Fruit fly (Drosophila melanogaster): ENCODE measurements around the gene pum.

The pum gene

dm6 chr3R:9224807-9225206 lies 12.7 kb downstream of the pum start (continued):
- TF ChIP-seq Opbp (GFP tag; IDR thresholded peaks at IDR 0.05; ENCODE audit: partially characterized antibody) (no peak), CG14441 (GFP tag; IDR thresholded peaks at IDR 0.05) (peak; percentile 77), CG17612 (GFP tag; IDR thresholded peaks at IDR 0.05) (no peak), gcm2 (GFP tag; optimal IDR thresholded peaks at IDR 0.05) (no peak), CG3163 (GFP tag; optimal IDR thresholded peaks at IDR 0.05) (peak; percentile 19), Dip2 (GFP tag; IDR thresholded peaks at IDR 0.05) (no peak), CG11504 (tag; optimal IDR thresholded peaks at IDR 0.05) (peak; percentile 83), dan (GFP tag; IDR thresholded peaks at IDR 0.05) (no peak), CG16813 (GFP tag; IDR thresholded peaks at IDR 0.05; ENCODE audit: partially characterized antibody) (no peak), CG11723 (GFP tag; optimal IDR thresholded peaks at IDR 0.05) (no peak), tx (GFP tag; optimal IDR thresholded peaks at IDR 0.05) (peak; percentile 23), CG9609 (GFP tag; optimal IDR thresholded peaks at IDR 0.05) (peak; percentile 60), CG3407 (GFP tag; optimal IDR thresholded peaks at IDR 0.05) (peak; percentile 61), sisA (GFP tag; IDR thresholded peaks at IDR 0.05) (peak; percentile 75; the same call in 1 of the 2 replicates), gce (GFP tag; IDR thresholded peaks at IDR 0.05) (no peak), abd-A (tag; optimal IDR thresholded peaks at IDR 0.05) (no peak), CG4360 (GFP tag; IDR thresholded peaks at IDR 0.05) (0 out of 2 replicates have a peak, but pooled peaks have one; percentile 6), CG32532 (GFP tag; IDR thresholded peaks at IDR 0.05) (peak; percentile 69), Fer3 (tag; optimal IDR thresholded peaks at IDR 0.05) (peak; percentile 57), ems (GFP tag; optimal IDR thresholded peaks at IDR 0.05) (peak; percentile 16), sens-2 (GFP tag; IDR thresholded peaks at IDR 0.05) (no peak), Nf-YB (GFP tag; optimal IDR thresholded peaks at IDR 0.05) (peak; percentile 46), CG10462 (GFP tag; optimal IDR thresholded peaks at IDR 0.05) (peak; percentile 63), CG10321 (GFP tag; IDR thresholded peaks at IDR 0.05) (no peak), Blimp-1 (GFP tag; optimal IDR thresholded peaks at IDR 0.05) (peak; percentile 80), Ssrp (tag; optimal IDR thresholded peaks at IDR 0.05) (peak; percentile 70), HLH3B (GFP tag; IDR thresholded peaks at IDR 0.05) (peak; percentile 73), Stat92E (GFP tag; optimal IDR thresholded peaks at IDR 0.05) (no peak), gfzf (GFP tag; optimal IDR thresholded peaks at IDR 0.05) (no peak), Dp (GFP tag; optimal IDR thresholded peaks at IDR 0.05) (no peak), CG2889 (GFP tag; IDR thresholded peaks at IDR 0.05) (no peak), CG4730 (GFP tag; IDR thresholded peaks at IDR 0.05) (peak; percentile 45; the same call in 1 of the 2 replicates), nerfin-1 (tag; optimal IDR thresholded peaks at IDR 0.05) (no peak), CG9437 (GFP tag; optimal IDR thresholded peaks at IDR 0.05) (peak; percentile 54), CG5953 (GFP tag; IDR thresholded peaks at IDR 0.05) (peak; percentile 45; the same call in 1 of the 2 replicates), CG11398 (GFP tag; optimal IDR thresholded peaks at IDR 0.05) (peak; percentile 9), CG32772 (GFP tag; IDR thresholded peaks at IDR 0.05) (peak; percentile 64), dmrt99B (tag; optimal IDR thresholded peaks at IDR 0.05) (peak; percentile 71), CG2120 (GFP tag; optimal IDR thresholded peaks at IDR 0.05) (peak; percentile 73), CG7357 (GFP tag; IDR thresholded peaks at IDR 0.05) (peak; percentile 71), CG2129 (GFP tag; IDR thresholded peaks at IDR 0.05; ENCODE audit: partially characterized antibody) (no peak), Bdp1 (GFP tag; optimal IDR thresholded peaks at IDR 0.05) (no peak), CG6175 (GFP tag; IDR thresholded peaks at IDR 0.05) (no peak), CG5180 (GFP tag; optimal IDR thresholded peaks at IDR 0.05) (peak; percentile 13), CG1602 (GFP tag; optimal IDR thresholded peaks at IDR 0.05) (peak; percentile 70), CG13424 (tag; optimal IDR thresholded peaks at IDR 0.05) (peak; percentile 75), CG14860 (GFP tag; IDR thresholded peaks at IDR 0.05; ENCODE audit: partially characterized antibody) (no peak), pum (GFP tag; optimal IDR thresholded peaks at IDR 0.05) (peak; percentile 62), dysf (GFP tag; IDR thresholded peaks at IDR 0.05) (peak; percentile 81), Trl (optimal IDR thresholded peaks at IDR 0.05) (no peak), Trl (GFP tag; optimal IDR thresholded peaks at IDR 0.05) (peak; percentile 56)
